Fruit fly (Drosophila melanogaster) whole organism, embryonic: Measurements from ENCODE around the gene Tig.

Source experiments
- ATbp ChIP-seq: fragments of 200-800 bp; sonication (Bioruptor generic); optimal IDR thresholded peaks from 2 replicates; lab custom pipeline; 2017; ENCODE audit warnings: missing biosample characterization, mild to moderate bottlenecking, missing genetic modification characterization, missing genetic modification reagents
- Abd-B ChIP-seq: fragments of 200-800 bp; sonication (Bioruptor generic); optimal IDR thresholded peaks from 2 replicates; lab custom pipeline; 2018; ENCODE audit warnings: missing biosample characterization, mild to moderate bottlenecking, missing genetic modification characterization, moderate library complexity
- Bdp1 ChIP-seq: fragments of 200-800 bp; sonication (Bioruptor generic); optimal IDR thresholded peaks from 3 replicates; lab custom pipeline; 2016; ENCODE audit warnings: missing biosample characterization, missing genetic modification characterization
- C15 ChIP-seq: fragments of 200-800 bp; sonication (Bioruptor generic); IDR thresholded peaks from 3 replicates; pipeline ENCODE4 v1.3.6; 2022; ENCODE audit warnings: missing biosample characterization, missing genetic modification characterization
- CG11696 ChIP-seq: fragments of 200-800 bp; sonication (Bioruptor generic); IDR thresholded peaks from 2 replicates; pipeline ENCODE4 v1.3.6; 2022; ENCODE audit warnings: missing biosample characterization, missing genetic modification characterization
- CG12104 ChIP-seq: fragments of 200-800 bp; sonication (Bioruptor generic); optimal IDR thresholded peaks from 3 replicates; lab custom pipeline; 2016; ENCODE audit warnings: missing biosample characterization, missing genetic modification characterization
- CG16815 ChIP-seq: fragments of 200-800 bp; sonication (Bioruptor generic); optimal IDR thresholded peaks from 3 replicates; lab custom pipeline; 2017; ENCODE audit warnings: missing biosample characterization, mild to moderate bottlenecking, missing genetic modification characterization
- CG17802 ChIP-seq: fragments of 200-800 bp; sonication (Bioruptor generic); optimal IDR thresholded peaks from 2 replicates; lab custom pipeline; 2018; ENCODE audit warnings: missing biosample characterization, mild to moderate bottlenecking, missing genetic modification characterization, moderate library complexity
- CG2712 ChIP-seq: fragments of 200-800 bp; optimal IDR thresholded peaks from 3 replicates; lab custom pipeline; 2019; ENCODE audit warnings: missing biosample characterization, mild to moderate bottlenecking, missing genetic modification characterization, moderate library complexity
- CG2889 ChIP-seq: fragments of 200-800 bp; sonication (Bioruptor generic); IDR thresholded peaks from 3 replicates; pipeline ENCODE4 v1.3.6; 2022; ENCODE audit warnings: missing biosample characterization, missing genetic modification characterization
- CG32532 ChIP-seq: fragments of 200-800 bp; sonication (Bioruptor generic); IDR thresholded peaks from 2 replicates; pipeline ENCODE4 v1.3.6; 2022; ENCODE audit warnings: missing biosample characterization, missing genetic modification characterization
- CG32767 ChIP-seq: fragments of 200-800 bp; sonication (Bioruptor generic); IDR thresholded peaks from 2 replicates; pipeline ENCODE4 v1.3.6; 2022; ENCODE audit warnings: missing biosample characterization, missing genetic modification characterization
- CG7745 ChIP-seq: fragments of 200-800 bp; sonication (Bioruptor generic); optimal IDR thresholded peaks from 2 replicates; lab custom pipeline; 2018; ENCODE audit warnings: missing biosample characterization, mild to moderate bottlenecking, missing genetic modification characterization, moderate library complexity
- CG7928 ChIP-seq: fragments of 200-800 bp; sonication (Bioruptor generic); optimal IDR thresholded peaks from 2 replicates; lab custom pipeline; 2017; ENCODE audit warnings: missing biosample characterization, mild to moderate bottlenecking, missing genetic modification characterization
- CG8359 ChIP-seq: fragments of 200-800 bp; sonication (Bioruptor generic); optimal IDR thresholded peaks from 2 replicates; lab custom pipeline; 2017; ENCODE audit warnings: missing biosample characterization, mild to moderate bottlenecking, missing genetic modification characterization, borderline replicate concordance
- CG8765 ChIP-seq: fragments of 200-800 bp; sonication (Bioruptor generic); IDR thresholded peaks from 2 replicates; pipeline ENCODE4 v1.3.6; 2022; ENCODE audit warnings: missing biosample characterization, missing genetic modification characterization
- Dip3 ChIP-seq: fragments of 200-800 bp; sonication (Bioruptor generic); optimal IDR thresholded peaks from 3 replicates; lab custom pipeline; 2016; ENCODE audit warnings: missing biosample characterization, missing genetic modification characterization
- E2f1 ChIP-seq: fragments of 200-800 bp; sonication (Bioruptor generic); IDR thresholded peaks from 2 replicates; pipeline ENCODE4 v1.3.6; 2022; ENCODE audit warnings: missing biosample characterization, missing genetic modification characterization
- Fer1 ChIP-seq: fragments of 200-800 bp; sonication (Bioruptor generic); optimal IDR thresholded peaks from 2 replicates; lab custom pipeline; 2017; ENCODE audit warnings: missing biosample characterization, mild to moderate bottlenecking, missing genetic modification characterization
- Hmx ChIP-seq: fragments of 200-800 bp; sonication (Bioruptor generic); optimal IDR thresholded peaks from 2 replicates; lab custom pipeline; 2016; ENCODE audit warnings: missing biosample characterization, missing genetic modification characterization
- Hr51 ChIP-seq, 2 experiments: fragments of 200-800 bp; sonication (Bioruptor generic); optimal IDR thresholded peaks; 2 replicates in 1 of 2; 3 replicates in 1 of 2; lab custom pipeline; 2016 to 2018; ENCODE audit warnings: missing biosample characterization in 2 of 2, missing genetic modification characterization in 2 of 2, mild to moderate bottlenecking in 1 of 2, moderate library complexity in 1 of 2
- Lim3 ChIP-seq: fragments of 200-800 bp; sonication (Bioruptor generic); IDR thresholded peaks from 2 replicates; pipeline ENCODE4 v1.3.6; 2022; ENCODE audit warnings: missing biosample characterization, missing genetic modification characterization
- Lpt ChIP-seq: fragments of >200 bp; optimal IDR thresholded peaks from 2 replicates; lab custom pipeline; 2018; ENCODE audit warnings: missing biosample characterization, missing genetic modification characterization
- MESR4 ChIP-seq: fragments of 200-800 bp; sonication (Bioruptor generic); optimal IDR thresholded peaks from 2 replicates; lab custom pipeline; 2018; ENCODE audit warnings: missing biosample characterization, mild to moderate bottlenecking, missing genetic modification characterization, moderate library complexity
- Meics ChIP-seq: fragments of 200-800 bp; sonication (Bioruptor generic); optimal IDR thresholded peaks from 2 replicates; lab custom pipeline; 2017; ENCODE audit warnings: missing biosample characterization, mild to moderate bottlenecking, missing genetic modification characterization
- Rfx ChIP-seq: fragments of 200-800 bp; sonication (Bioruptor generic); IDR thresholded peaks from 2 replicates; pipeline ENCODE4 v1.3.6; 2022; ENCODE audit warnings: missing biosample characterization, missing genetic modification characterization
- Side ChIP-seq: fragments of 200-800 bp; sonication (Bioruptor generic); optimal IDR thresholded peaks from 2 replicates; lab custom pipeline; 2016; ENCODE audit warnings: missing biosample characterization, missing genetic modification characterization
- Sry-β ChIP-seq: fragments of 200-800 bp; sonication (Bioruptor generic); optimal IDR thresholded peaks from 2 replicates; lab custom pipeline; 2018; ENCODE audit warnings: missing biosample characterization, mild to moderate bottlenecking, missing genetic modification characterization, moderate library complexity
- Sry-δ ChIP-seq: fragments of 200-800 bp; sonication (Bioruptor generic); optimal IDR thresholded peaks from 2 replicates; lab custom pipeline; 2016; ENCODE audit warnings: missing biosample characterization, missing genetic modification characterization
- Stat92E ChIP-seq, 3 experiments: fragments of >200 bp in 2 of 3; fragments of 200-800 bp in 1 of 3; sonication (Bioruptor generic) in 1 of 3; optimal IDR thresholded peaks; 2 replicates each; lab custom pipeline; 2017 to 2019; ENCODE audit warnings: missing biosample characterization in 3 of 3, missing genetic modification characterization in 3 of 3, mild to moderate bottlenecking in 1 of 3, moderate library complexity in 1 of 3
- Trl ChIP-seq, 3 experiments: fragments of >200 bp in 2 of 3; fragments of 200-800 bp in 1 of 3; sonication (Bioruptor generic) in 1 of 3; optimal IDR thresholded peaks; 2 replicates in 1 of 3; 3 replicates in 2 of 3; lab custom pipeline; 2016 to 2017; ENCODE audit warnings: missing biosample characterization in 1 of 3, missing genetic modification characterization in 1 of 3
- Xbp1 ChIP-seq: fragments of 200-800 bp; sonication (Bioruptor generic); optimal IDR thresholded peaks from 3 replicates; lab custom pipeline; 2016; ENCODE audit warnings: missing biosample characterization, mild to moderate bottlenecking, missing genetic modification characterization
- ab ChIP-seq: fragments of 200-800 bp; sonication (Bioruptor generic); optimal IDR thresholded peaks from 2 replicates; lab custom pipeline; 2016; ENCODE audit warnings: missing biosample characterization, missing genetic modification characterization
- br ChIP-seq: fragments of >200 bp; optimal IDR thresholded peaks from 2 replicates; lab custom pipeline; 2017
- dmrt99B ChIP-seq: fragments of 200-800 bp; sonication (Bioruptor generic); optimal IDR thresholded peaks from 2 replicates; lab custom pipeline; 2018; ENCODE audit warnings: missing biosample characterization, mild to moderate bottlenecking, missing genetic modification characterization, moderate library complexity
- dpn ChIP-seq, 2 experiments: fragments of 200-800 bp; sonication (Bioruptor generic); optimal IDR thresholded peaks; 3 replicates each; lab custom pipeline; 2016; ENCODE audit warnings: missing biosample characterization in 2 of 2, missing genetic modification characterization in 2 of 2
- eyg ChIP-seq: fragments of 200-800 bp; sonication (Bioruptor generic); optimal IDR thresholded peaks from 3 replicates; lab custom pipeline; 2016; ENCODE audit warnings: missing biosample characterization, missing genetic modification characterization
- jigr1 ChIP-seq: fragments of 200-800 bp; sonication (Bioruptor generic); IDR thresholded peaks from 3 replicates; pipeline ENCODE4 v1.3.6; 2022; ENCODE audit warnings: missing biosample characterization, missing genetic modification characterization
- kay ChIP-seq: fragments of 200-800 bp; sonication (Bioruptor generic); optimal IDR thresholded peaks from 2 replicates; lab custom pipeline; 2016; ENCODE audit warnings: missing biosample characterization, missing genetic modification characterization
- luna ChIP-seq: fragments of 200-800 bp; sonication (Bioruptor generic); optimal IDR thresholded peaks from 2 replicates; lab custom pipeline; 2016; ENCODE audit warnings: missing biosample characterization, missing genetic modification characterization
- mirr ChIP-seq: fragments of 200-800 bp; sonication (Bioruptor generic); optimal IDR thresholded peaks from 3 replicates; lab custom pipeline; 2018; ENCODE audit warnings: missing biosample characterization, mild to moderate bottlenecking, missing genetic modification characterization
- nerfin-2 ChIP-seq: fragments of 200-800 bp; sonication (Bioruptor generic); IDR thresholded peaks from 2 replicates; pipeline ENCODE4 v1.3.6; 2022; ENCODE audit warnings: missing biosample characterization, missing genetic modification characterization; ENCODE audit not compliant: partially characterized antibody
- pnt ChIP-seq: fragments of 200-800 bp; sonication (Bioruptor generic); optimal IDR thresholded peaks from 3 replicates; lab custom pipeline; 2016; ENCODE audit warnings: missing biosample characterization, missing genetic modification characterization
- sc ChIP-seq, 3 experiments: fragments of >200 bp in 2 of 3; fragments of 200-800 bp in 1 of 3; sonication (Bioruptor generic) in 1 of 3; optimal IDR thresholded peaks; 2 replicates in 2 of 3; 3 replicates in 1 of 3; lab custom pipeline; 2017; ENCODE audit warnings: mild to moderate bottlenecking in 1 of 3, missing biosample characterization in 1 of 3, missing genetic modification characterization in 1 of 3, missing genetic modification reagents in 1 of 3
- sisA ChIP-seq: fragments of 200-800 bp; sonication (Bioruptor generic); IDR thresholded peaks from 2 replicates; pipeline ENCODE4 v1.3.6; 2022; ENCODE audit warnings: missing biosample characterization, missing genetic modification characterization
- tna ChIP-seq: fragments of 200-800 bp; sonication (Bioruptor generic); IDR thresholded peaks from 2 replicates; pipeline ENCODE4 v1.3.6; 2022; ENCODE audit warnings: missing biosample characterization, missing genetic modification characterization; ENCODE audit not compliant: partially characterized antibody
- usp ChIP-seq: fragments of >200 bp; optimal IDR thresholded peaks from 2 replicates; lab custom pipeline; 2017; ENCODE audit warnings: missing biosample characterization, missing genetic modification characterization
- zen ChIP-seq: fragments of 200-800 bp; sonication (Bioruptor generic); optimal IDR thresholded peaks from 3 replicates; lab custom pipeline; 2018; ENCODE audit warnings: missing biosample characterization, mild to moderate bottlenecking, missing genetic modification characterization, moderate library complexity

The Tig gene

dm6 chr2L:6455955-6456599, 33.0 kb upstream of the Tig start, which contains the start of gene frj (continued):
- TF ChIP-seq Lim3 (GFP tag; lab: Robert Waterston, UW) (no peak), CG32767 (no peak), Dip3 (peak; percentile 61), luna (GFP tag; lab: Kevin White, UChicago) (peak; percentile 21), sisA (peak; percentile 68), pnt (GFP tag; lab: Kevin White, UChicago) (peak; percentile 81), Lpt (GFP tag; lab: Kevin White, UChicago) (no peak), Hr51 (GFP tag; optimal IDR thresholded peaks at IDR 0.05; lab: Kevin White, UChicago) (peak; percentile 60 to 64), Bdp1 (peak; percentile 60), CG8359 (GFP tag; lab: Kevin White, UChicago) (no peak), CG7745 (tag; lab: Kevin White, UChicago) (no peak), Rfx (GFP tag; lab: Robert Waterston, UW) (peak; percentile 84), tna (GFP tag; lab: Robert Waterston, UW) (no peak), mirr (GFP tag; lab: Kevin White, UChicago) (no peak), CG12104 (peak; percentile 43), CG16815 (peak; percentile 61), jigr1 (GFP tag; lab: Robert Waterston, UW) (0 out of 3 replicates have a peak, but pooled peaks have one; percentile 27), Sry-β (GFP tag; lab: Kevin White, UChicago) (no peak), CG8765 (GFP tag; lab: Robert Waterston, UW) (peak; percentile 60; the same call in 1 of the 2 replicates), Hmx (no peak), MESR4 (GFP tag; lab: Kevin White, UChicago) (peak; percentile 29), CG32532 (GFP tag; lab: Robert Waterston, UW) (peak; percentile 77), zen (tag; lab: Kevin White, UChicago) (peak; percentile 73), br (no peak), CG2889 (GFP tag; lab: Robert Waterston, UW) (0 out of 3 replicates have a peak, but pooled peaks have one; percentile 5), dpn (GFP tag; optimal IDR thresholded peaks at IDR 0.05; lab: Kevin White, UChicago) (peak; percentile 76 to 79), sc (optimal IDR thresholded peaks at IDR 0.05; lab: Kevin White, UChicago) (no peak), sc (GFP tag; optimal IDR thresholded peaks at IDR 0.05; lab: Kevin White, UChicago) (no peak), CG7928 (GFP tag; lab: Kevin White, UChicago) (peak; percentile 54), kay (GFP tag; lab: Kevin White, UChicago) (no peak), ATbp (GFP tag; lab: Kevin White, UChicago) (peak; percentile 6), Xbp1 (peak; percentile 83), CG17802 (tag; lab: Kevin White, UChicago) (peak; percentile 95), Sry-δ (peak; percentile 88), Side (peak; percentile 38), dmrt99B (peak; percentile 53), Abd-B (GFP tag; lab: Kevin White, UChicago) (peak; percentile 80), CG11696 (GFP tag; lab: Robert Waterston, UW) (no peak), usp (GFP tag; lab: Kevin White, UChicago) (no peak), E2f1 (0 out of 2 replicates have a peak, but pooled peaks have one; percentile 32), C15 (no peak), Trl (optimal IDR thresholded peaks at IDR 0.05; lab: Kevin White, UChicago) (no peak), Trl (GFP tag; optimal IDR thresholded peaks at IDR 0.05; lab: Kevin White, UChicago) (peak; percentile 64), Fer1 (GFP tag; lab: Kevin White, UChicago) (no peak), nerfin-2 (GFP tag; lab: Robert Waterston, UW) (0 out of 2 replicates have a peak, but pooled peaks have one; percentile 13), ab (GFP tag; lab: Kevin White, UChicago) (peak; percentile 33), Stat92E (GFP tag; optimal IDR thresholded peaks at IDR 0.05; lab: Kevin White, UChicago) (peak in 2 of 3 experiments; percentile 47 to 54), CG2712 (tag; lab: Kevin White, UChicago) (peak; percentile 72), eyg (GFP tag; lab: Kevin White, UChicago) (peak; percentile 42), Meics (peak; percentile 29)
